Worm (Caenorhabditis elegans) whole organism, L4/young adult: Measurements from ENCODE around the gene F47B7.3.

Experiments
- W03F9.2 ChIP-seq: fragments of 150-350 bp; optimal IDR thresholded peaks from 2 replicates; lab custom pipeline; 2014; ENCODE audit warnings: missing biosample characterization, missing genetic modification characterization
- dao-5 ChIP-seq: sonication (generic microtip); optimal IDR thresholded peaks from 2 replicates; lab custom pipeline; 2016; ENCODE audit warnings: missing genotype, missing genetic modification characterization, moderate library complexity, missing compliant biosample characterization
- him-1 ChIP-seq: sonication (generic microtip); optimal IDR thresholded peaks from 2 replicates; lab custom pipeline; 2016; ENCODE audit warnings: missing genotype, missing genetic modification reagents, missing genetic modification characterization, missing compliant biosample characterization

DNA sequence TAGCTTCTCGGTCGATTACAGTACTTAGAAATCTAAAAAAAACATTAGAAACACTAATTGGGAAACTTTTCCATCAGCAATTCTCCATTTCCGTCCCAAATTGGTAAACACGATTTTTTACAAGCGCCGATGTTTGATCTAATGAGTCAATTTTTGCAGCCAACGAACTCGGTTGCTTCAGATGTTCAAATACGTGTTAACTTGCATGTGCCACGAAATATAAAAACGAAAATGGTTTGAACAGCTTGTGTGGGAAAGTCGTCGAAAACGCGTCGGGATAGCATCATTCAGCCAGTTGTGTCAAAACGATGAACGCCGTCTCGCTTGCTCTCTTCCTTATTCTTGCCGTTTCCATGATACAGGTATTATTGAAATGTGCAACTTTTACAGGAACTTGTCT, 40.6 kb upstream of the F47B7.3 start, which contains the start of gene F35A5.2:
- no peak for TF ChIP-seq W03F9.2 (tag; lab: Kevin White, UChicago)
- TF ChIP-seq him-1, result no peak
- no peak for TF ChIP-seq dao-5 (tag; lab: Kevin White, UChicago)
